Fruit fly (Drosophila melanogaster) whole organism, embryonic: ENCODE measurements around the gene CG18661.

Source experiments
- CG10147 ChIP-seq: fragments of 200-800 bp; sonication (Bioruptor generic); optimal IDR thresholded peaks from 2 replicates; lab custom pipeline; 2019; ENCODE audit warnings: missing biosample characterization, mild to moderate bottlenecking, missing genetic modification characterization, moderate library complexity
- CG17612 ChIP-seq: fragments of 200-800 bp; sonication (Bioruptor generic); IDR thresholded peaks from 2 replicates; pipeline ENCODE4 v1.3.6; 2022; ENCODE audit warnings: missing biosample characterization, missing genetic modification characterization
- CG18619 ChIP-seq: fragments of 200-800 bp; sonication (Bioruptor generic); optimal IDR thresholded peaks from 3 replicates; lab custom pipeline; 2017; ENCODE audit warnings: missing biosample characterization, mild to moderate bottlenecking, missing genetic modification characterization
- CG32772 ChIP-seq: fragments of 200-800 bp; sonication (Bioruptor generic); IDR thresholded peaks from 2 replicates; pipeline ENCODE4 v1.3.6; 2022; ENCODE audit warnings: missing biosample characterization, missing genetic modification characterization
- CG4820 ChIP-seq: fragments of 200-800 bp; sonication (Bioruptor generic); optimal IDR thresholded peaks from 3 replicates; lab custom pipeline; 2016; ENCODE audit warnings: missing biosample characterization, missing genetic modification characterization
- CG7271 ChIP-seq: fragments of 200-800 bp; sonication (Bioruptor generic); optimal IDR thresholded peaks from 2 replicates; lab custom pipeline; 2018; ENCODE audit warnings: missing biosample characterization, mild to moderate bottlenecking, missing genetic modification characterization, moderate library complexity
- Dip3 ChIP-seq: fragments of 200-800 bp; sonication (Bioruptor generic); optimal IDR thresholded peaks from 3 replicates; lab custom pipeline; 2016; ENCODE audit warnings: missing biosample characterization, missing genetic modification characterization
- Jarid2 ChIP-seq: fragments of 200-800 bp; sonication (Bioruptor generic); optimal IDR thresholded peaks from 3 replicates; lab custom pipeline; 2017; ENCODE audit warnings: mild to moderate bottlenecking, missing biosample characterization, missing genetic modification reagents, missing genetic modification characterization
- Mes4 ChIP-seq: fragments of 200-800 bp; sonication (Bioruptor generic); optimal IDR thresholded peaks from 2 replicates; lab custom pipeline; 2016; ENCODE audit warnings: missing biosample characterization, missing genetic modification characterization
- Myb ChIP-seq: fragments of 200-800 bp; sonication (Bioruptor generic); optimal IDR thresholded peaks from 2 replicates; lab custom pipeline; 2016; ENCODE audit warnings: missing biosample characterization, missing genetic modification characterization
- Tbp ChIP-seq: fragments of >200 bp; optimal IDR thresholded peaks from 2 replicates; lab custom pipeline; 2018; ENCODE audit warnings: missing biosample characterization, missing genetic modification characterization
- Vsx1 ChIP-seq: fragments of 200-800 bp; sonication (Bioruptor generic); optimal IDR thresholded peaks from 2 replicates; lab custom pipeline; 2017; ENCODE audit warnings: missing biosample characterization, mild to moderate bottlenecking, missing genetic modification characterization, missing genetic modification reagents
- hth ChIP-seq: fragments of >200 bp; optimal IDR thresholded peaks from 2 replicates; lab custom pipeline; 2017; ENCODE audit warnings: inconsistent platforms
- unc-4 ChIP-seq: fragments of 200-800 bp; sonication (Bioruptor generic); IDR thresholded peaks from 2 replicates; pipeline ENCODE4 v1.3.6; 2022; ENCODE audit warnings: missing biosample characterization, missing genetic modification characterization; ENCODE audit not compliant: partially characterized antibody

DNA sequence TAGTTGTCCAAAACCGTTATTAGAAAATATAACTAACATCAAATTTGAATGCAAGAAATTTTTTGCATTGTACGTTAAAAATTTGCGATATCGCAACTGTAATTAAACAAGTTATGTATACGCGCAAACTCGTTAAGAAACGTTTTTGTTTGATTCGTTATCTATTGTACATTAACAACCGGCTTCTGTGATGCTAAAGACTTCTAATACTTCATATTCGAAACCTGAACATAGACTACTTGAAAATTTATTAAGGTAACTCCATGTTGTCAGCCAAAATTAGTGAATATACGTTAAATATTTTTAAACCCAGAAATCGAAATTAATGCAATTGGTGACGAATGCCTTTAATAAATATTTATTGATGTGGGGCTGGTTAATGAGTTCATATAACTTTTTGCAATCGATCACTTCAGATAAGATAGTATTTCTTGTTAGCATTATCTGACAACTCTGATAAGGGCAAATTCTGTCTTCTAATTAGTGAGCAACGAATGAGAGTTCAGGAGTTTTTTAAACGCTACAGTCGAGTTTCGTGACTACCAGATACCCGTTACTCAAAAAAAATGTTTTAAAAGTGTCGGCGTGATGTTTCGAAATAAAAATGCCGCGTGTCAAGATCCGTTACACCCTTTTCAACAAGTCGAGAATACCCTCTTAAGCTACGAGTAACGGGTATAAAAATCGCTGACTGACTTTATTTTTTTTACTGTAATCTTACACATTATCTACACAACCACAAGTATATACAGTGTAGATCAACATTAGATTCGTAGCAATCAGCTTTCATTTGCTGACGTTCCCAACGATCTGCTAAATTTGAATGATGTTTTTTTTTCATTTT is 45.0 kb upstream of the CG18661 start:
- TF ChIP-seq Mes4 (GFP tag; lab: Kevin White, UChicago) (peak; percentile 30), Dip3 (peak; percentile 31), CG18619 (peak; percentile 22), CG7271 (tag; lab: Kevin White, UChicago) (no peak), Jarid2 (GFP tag; lab: Kevin White, UChicago) (peak; percentile 16), CG17612 (GFP tag; lab: Robert Waterston, UW) (no peak), CG4820 (GFP tag; lab: Kevin White, UChicago) (peak; percentile 14), CG32772 (peak; percentile 67), Myb (GFP tag; lab: Kevin White, UChicago) (peak; percentile 91), Tbp (GFP tag; lab: Kevin White, UChicago) (no peak), hth (lab: Kevin White, UChicago) (no peak), unc-4 (GFP tag; lab: Robert Waterston, UW) (no peak), Vsx1 (GFP tag; lab: Kevin White, UChicago) (no peak), CG10147 (GFP tag; lab: Kevin White, UChicago) (no peak)
